Fruit fly (Drosophila melanogaster) whole organism, embryonic: ENCODE data around the gene dock.

Experiments used
- Atf3 ChIP-seq: fragments of 200-800 bp; sonication (Bioruptor generic); optimal IDR thresholded peaks from 3 replicates; lab custom pipeline; 2016; ENCODE audit warnings: missing biosample characterization, missing genetic modification characterization
- CG10147 ChIP-seq: fragments of 200-800 bp; sonication (Bioruptor generic); optimal IDR thresholded peaks from 2 replicates; lab custom pipeline; 2019; ENCODE audit warnings: missing biosample characterization, mild to moderate bottlenecking, missing genetic modification characterization, moderate library complexity
- CG10321 ChIP-seq: fragments of 200-800 bp; sonication (Bioruptor generic); IDR thresholded peaks from 2 replicates; pipeline ENCODE4 v1.3.6; 2022; ENCODE audit warnings: missing biosample characterization, missing genetic modification characterization
- CG12104 ChIP-seq: fragments of 200-800 bp; sonication (Bioruptor generic); optimal IDR thresholded peaks from 3 replicates; lab custom pipeline; 2016; ENCODE audit warnings: missing biosample characterization, missing genetic modification characterization
- CG13624 ChIP-seq: fragments of 200-800 bp; sonication (Bioruptor generic); optimal IDR thresholded peaks from 2 replicates; lab custom pipeline; 2016; ENCODE audit warnings: missing biosample characterization, missing genetic modification characterization
- CG13775 ChIP-seq: fragments of 200-800 bp; sonication (Bioruptor generic); optimal IDR thresholded peaks from 3 replicates; lab custom pipeline; 2017; ENCODE audit warnings: missing biosample characterization, mild to moderate bottlenecking, missing genetic modification characterization
- CG15011 ChIP-seq: fragments of 200-800 bp; sonication (Bioruptor generic); optimal IDR thresholded peaks from 3 replicates; lab custom pipeline; 2018; ENCODE audit warnings: missing biosample characterization, mild to moderate bottlenecking, missing genetic modification characterization
- CG15073 ChIP-seq: fragments of 200-800 bp; sonication (Bioruptor generic); optimal IDR thresholded peaks from 2 replicates; lab custom pipeline; 2016; ENCODE audit warnings: missing biosample characterization, missing genetic modification characterization
- CG15269 ChIP-seq: fragments of 200-800 bp; sonication (Bioruptor generic); optimal IDR thresholded peaks from 2 replicates; lab custom pipeline; 2018; ENCODE audit warnings: missing biosample characterization, mild to moderate bottlenecking, missing genetic modification characterization, moderate library complexity
- CG16779 ChIP-seq: fragments of 200-800 bp; sonication (Bioruptor generic); IDR thresholded peaks from 2 replicates; pipeline ENCODE4 v1.3.6; 2022; ENCODE audit warnings: missing biosample characterization, missing genetic modification characterization
- CG17385 ChIP-seq: fragments of 200-800 bp; sonication (Bioruptor generic); optimal IDR thresholded peaks from 3 replicates; lab custom pipeline; 2018; ENCODE audit warnings: missing biosample characterization, mild to moderate bottlenecking, missing genetic modification characterization
- CG1832 ChIP-seq: fragments of 200-800 bp; sonication (Bioruptor generic); optimal IDR thresholded peaks from 2 replicates; lab custom pipeline; 2017; ENCODE audit warnings: missing biosample characterization, mild to moderate bottlenecking, missing genetic modification characterization, inconsistent platforms
- CG31388 ChIP-seq: fragments of 200-800 bp; sonication (Bioruptor generic); optimal IDR thresholded peaks from 2 replicates; lab custom pipeline; 2016; ENCODE audit warnings: missing biosample characterization, missing genetic modification characterization
- CG4360 ChIP-seq: fragments of 200-800 bp; sonication (Bioruptor generic); IDR thresholded peaks from 2 replicates; pipeline ENCODE4 v1.3.6; 2022; ENCODE audit warnings: missing biosample characterization, missing genetic modification characterization
- CG43689 ChIP-seq: fragments of 200-800 bp; sonication (Bioruptor generic); IDR thresholded peaks from 2 replicates; pipeline ENCODE4 v1.3.6; 2022; ENCODE audit warnings: missing biosample characterization, missing genetic modification characterization
- CG4820 ChIP-seq: fragments of 200-800 bp; sonication (Bioruptor generic); optimal IDR thresholded peaks from 3 replicates; lab custom pipeline; 2016; ENCODE audit warnings: missing biosample characterization, missing genetic modification characterization
- CG8281 ChIP-seq: fragments of 200-800 bp; sonication (Bioruptor generic); optimal IDR thresholded peaks from 2 replicates; lab custom pipeline; 2018; ENCODE audit warnings: missing biosample characterization, mild to moderate bottlenecking, missing genetic modification characterization, moderate library complexity
- CTCF ChIP-seq: fragments of 200-800 bp; sonication (Bioruptor generic); optimal IDR thresholded peaks from 2 replicates; lab custom pipeline; 2017; ENCODE audit warnings: missing biosample characterization, mild to moderate bottlenecking, missing genetic modification characterization, moderate library complexity
- Dp ChIP-seq: fragments of 200-800 bp; sonication (Bioruptor generic); optimal IDR thresholded peaks from 2 replicates; lab custom pipeline; 2018; ENCODE audit warnings: missing biosample characterization, mild to moderate bottlenecking, missing genetic modification characterization, moderate library complexity
- Drgx ChIP-seq: fragments of 200-800 bp; sonication (Bioruptor generic); IDR thresholded peaks from 2 replicates; pipeline ENCODE4 v1.3.6; 2022; ENCODE audit warnings: missing biosample characterization, missing genetic modification characterization
- Fer3 ChIP-seq: fragments of 200-800 bp; sonication (Bioruptor generic); optimal IDR thresholded peaks from 2 replicates; lab custom pipeline; 2018; ENCODE audit warnings: missing biosample characterization, mild to moderate bottlenecking, missing genetic modification characterization, moderate library complexity
- Hmr ChIP-seq: fragments of 200-800 bp; sonication (Bioruptor generic); optimal IDR thresholded peaks from 3 replicates; lab custom pipeline; 2017; ENCODE audit warnings: mild to moderate bottlenecking, missing biosample characterization, missing genetic modification reagents, missing genetic modification characterization
- Hr78 ChIP-seq, 2 experiments: fragments of 200-800 bp in 1 of 2; fragments of >200 bp in 1 of 2; sonication (Bioruptor generic) in 1 of 2; optimal IDR thresholded peaks; 2 replicates each; lab custom pipeline; 2017 to 2019; ENCODE audit warnings: missing biosample characterization in 2 of 2, missing genetic modification characterization in 2 of 2, mild to moderate bottlenecking in 1 of 2, moderate library complexity in 1 of 2
- Jarid2 ChIP-seq: fragments of 200-800 bp; sonication (Bioruptor generic); optimal IDR thresholded peaks from 3 replicates; lab custom pipeline; 2017; ENCODE audit warnings: mild to moderate bottlenecking, missing biosample characterization, missing genetic modification reagents, missing genetic modification characterization
- Lpt ChIP-seq: fragments of >200 bp; optimal IDR thresholded peaks from 2 replicates; lab custom pipeline; 2018; ENCODE audit warnings: missing biosample characterization, missing genetic modification characterization
- Mrtf ChIP-seq: fragments of 200-800 bp; sonication (Bioruptor generic); IDR thresholded peaks from 3 replicates; pipeline ENCODE4 v1.3.6; 2022; ENCODE audit warnings: missing biosample characterization, missing genetic modification characterization
- NC2α ChIP-seq: fragments of 200-800 bp; sonication (Bioruptor generic); optimal IDR thresholded peaks from 2 replicates; lab custom pipeline; 2016; ENCODE audit warnings: missing biosample characterization, missing genetic modification characterization
- Nf-YA ChIP-seq: fragments of 200-800 bp; sonication (Bioruptor generic); IDR thresholded peaks from 2 replicates; pipeline ENCODE4 v1.3.6; 2022; ENCODE audit warnings: missing biosample characterization, missing genetic modification characterization
- NfI ChIP-seq: fragments of 200-800 bp; sonication (Bioruptor generic); optimal IDR thresholded peaks from 3 replicates; lab custom pipeline; 2018; ENCODE audit warnings: missing biosample characterization, mild to moderate bottlenecking, missing genetic modification characterization, moderate library complexity
- Poxn ChIP-seq: fragments of 200-800 bp; sonication (Bioruptor generic); IDR thresholded peaks from 2 replicates; pipeline ENCODE4 v1.3.6; 2022; ENCODE audit warnings: missing biosample characterization, missing genetic modification characterization
- Stat92E ChIP-seq, 3 experiments: fragments of >200 bp in 2 of 3; fragments of 200-800 bp in 1 of 3; sonication (Bioruptor generic) in 1 of 3; optimal IDR thresholded peaks; 2 replicates each; lab custom pipeline; 2017 to 2019; ENCODE audit warnings: missing biosample characterization in 3 of 3, missing genetic modification characterization in 3 of 3, mild to moderate bottlenecking in 1 of 3, moderate library complexity in 1 of 3
- Usf ChIP-seq: fragments of 200-800 bp; sonication (Bioruptor generic); optimal IDR thresholded peaks from 2 replicates; lab custom pipeline; 2017; ENCODE audit warnings: missing genotype, missing biosample characterization, missing genetic modification characterization
- abd-A ChIP-seq: fragments of 200-800 bp; sonication (Bioruptor generic); optimal IDR thresholded peaks from 3 replicates; lab custom pipeline; 2019; ENCODE audit warnings: missing biosample characterization, mild to moderate bottlenecking, missing genetic modification characterization, moderate library complexity
- chn ChIP-seq: fragments of 200-800 bp; sonication (Bioruptor generic); optimal IDR thresholded peaks from 2 replicates; lab custom pipeline; 2016; ENCODE audit warnings: missing biosample characterization, missing genetic modification characterization
- corto ChIP-seq: fragments of 200-800 bp; sonication (Bioruptor generic); optimal IDR thresholded peaks from 2 replicates; lab custom pipeline; 2016; ENCODE audit warnings: missing biosample characterization, mild to moderate bottlenecking, missing genetic modification characterization, moderate library complexity
- crc ChIP-seq: fragments of 200-800 bp; sonication (Bioruptor generic); optimal IDR thresholded peaks from 2 replicates; lab custom pipeline; 2016; ENCODE audit warnings: missing biosample characterization, missing genetic modification characterization
- emc ChIP-seq: fragments of 200-800 bp; sonication (Bioruptor generic); optimal IDR thresholded peaks from 2 replicates; lab custom pipeline; 2016; ENCODE audit warnings: missing biosample characterization, missing genetic modification characterization
- h ChIP-seq: fragments of >200 bp; optimal IDR thresholded peaks from 2 replicates; lab custom pipeline; 2017
- ham ChIP-seq: fragments of 200-800 bp; sonication (Bioruptor generic); IDR thresholded peaks from 2 replicates; pipeline ENCODE4 v1.3.6; 2022; ENCODE audit warnings: missing biosample characterization, missing genetic modification characterization
- hkb ChIP-seq, 2 experiments: fragments of 200-800 bp in 1 of 2; fragments of >200 bp in 1 of 2; sonication (Bioruptor generic) in 1 of 2; IDR thresholded peaks in 1 of 2; optimal IDR thresholded peaks in 1 of 2; 2 replicates each; pipeline versions ENCODE4 v1.3.6 to Lab custom; 2017 to 2022; ENCODE audit warnings: missing biosample characterization in 1 of 2, missing genetic modification characterization in 1 of 2
- pan ChIP-seq, 4 experiments: fragments of >200 bp in 3 of 4; fragments of 200-800 bp in 1 of 4; sonication (Bioruptor generic) in 1 of 4; optimal IDR thresholded peaks in 3 of 4; IDR thresholded peaks in 1 of 4; 2 replicates each; pipeline versions ENCODE4 v1.3.6 to Lab custom; 2017 to 2022; ENCODE audit warnings: missing biosample characterization in 2 of 4, missing genetic modification characterization in 2 of 4, mixed read lengths in 1 of 4
- pros ChIP-seq: fragments of 200-800 bp; sonication (Bioruptor generic); optimal IDR thresholded peaks from 3 replicates; lab custom pipeline; 2019; ENCODE audit warnings: missing biosample characterization, mild to moderate bottlenecking, missing genetic modification characterization, moderate library complexity
- sim ChIP-seq: fragments of 200-800 bp; sonication (Bioruptor generic); IDR thresholded peaks from 2 replicates; pipeline ENCODE4 v1.3.6; 2022; ENCODE audit warnings: missing biosample characterization, missing genetic modification characterization
- sima ChIP-seq: fragments of 200-800 bp; sonication (Bioruptor generic); optimal IDR thresholded peaks from 2 replicates; lab custom pipeline; 2016; ENCODE audit warnings: missing biosample characterization, missing genetic modification characterization
- sqz ChIP-seq: fragments of 200-800 bp; sonication (Bioruptor generic); optimal IDR thresholded peaks from 3 replicates; lab custom pipeline; 2018; ENCODE audit warnings: missing biosample characterization, mild to moderate bottlenecking, missing genetic modification characterization
- stc ChIP-seq: fragments of 200-800 bp; sonication (Bioruptor generic); IDR thresholded peaks from 2 replicates; pipeline ENCODE4 v1.3.6; 2022; ENCODE audit warnings: missing biosample characterization, missing genetic modification characterization
- tx ChIP-seq: fragments of 200-800 bp; sonication (Bioruptor generic); optimal IDR thresholded peaks from 2 replicates; lab custom pipeline; 2016; ENCODE audit warnings: missing biosample characterization, missing genetic modification characterization
- wor ChIP-seq: fragments of 200-800 bp; sonication (Bioruptor generic); IDR thresholded peaks from 2 replicates; pipeline ENCODE4 v1.3.6; 2022; ENCODE audit warnings: missing biosample characterization, missing genetic modification characterization
- zfh1 ChIP-seq: fragments of 200-800 bp; sonication (Bioruptor generic); IDR thresholded peaks from 3 replicates; pipeline ENCODE4 v1.3.6; 2022; ENCODE audit warnings: missing biosample characterization, missing genetic modification characterization

Gene dock

DNA sequence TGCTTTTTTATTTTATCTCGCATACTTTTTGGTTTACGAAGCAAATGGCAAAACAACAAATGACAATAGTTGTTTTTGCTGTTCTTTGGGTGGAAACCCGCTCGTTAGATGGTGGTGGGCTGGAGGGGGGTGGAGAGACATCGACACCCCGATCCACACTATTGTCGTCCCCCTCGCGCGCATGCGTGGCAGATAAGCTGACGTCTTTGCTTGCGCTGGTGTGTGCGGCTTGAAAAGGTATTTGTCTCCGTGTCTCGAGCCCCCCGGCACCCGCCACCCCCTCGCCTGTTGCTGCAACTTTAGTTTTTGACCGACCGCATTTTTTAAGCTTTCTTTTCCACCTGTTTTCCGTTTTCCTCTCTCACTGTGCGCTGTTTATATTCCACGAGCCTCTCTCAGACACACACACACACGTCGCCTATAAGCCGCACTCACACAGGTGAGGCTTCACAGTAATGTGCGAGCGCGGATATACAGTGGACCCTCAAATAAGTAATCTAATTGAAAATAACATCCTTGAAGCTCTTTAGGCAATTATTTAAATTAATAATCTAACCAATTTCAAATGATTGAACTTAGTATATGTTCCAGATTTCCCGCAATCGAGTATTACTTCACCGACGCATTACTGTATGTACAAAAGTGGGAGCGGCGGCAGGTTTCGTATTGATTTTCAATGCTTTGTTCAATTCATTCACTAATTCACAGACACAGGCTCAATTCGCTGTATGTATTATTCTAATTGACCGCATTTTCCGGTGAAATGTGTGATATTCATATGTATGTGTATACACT lies 41.4 kb downstream of the dock start (continued):
- peak; percentile 96 for TF ChIP-seq CG15269 (tag; lab: Kevin White, UChicago)
- TF ChIP-seq Lpt (GFP tag; lab: Kevin White, UChicago), result no peak
- peak; percentile 75 for TF ChIP-seq emc
- TF ChIP-seq CG43689, result peak; percentile 88
- TF ChIP-seq sima, result peak; percentile 75
- peak; percentile 85 for TF ChIP-seq CG17385 (GFP tag; lab: Kevin White, UChicago)
- TF ChIP-seq CG12104 (GFP tag; lab: Kevin White, UChicago), result peak; percentile 87
- peak in 1 of 2 experiments; percentile 59 for TF ChIP-seq Hr78 (GFP tag; optimal IDR thresholded peaks at IDR 0.05; lab: Kevin White, UChicago)
- peak; percentile 97 for TF ChIP-seq Drgx
- peak; percentile 59 for TF ChIP-seq CG15073
- peak; percentile 87 for TF ChIP-seq CG16779 (GFP tag; lab: Robert Waterston, UW)
- peak; percentile 94 for TF ChIP-seq NfI (GFP tag; lab: Kevin White, UChicago)
- TF ChIP-seq pan (optimal IDR thresholded peaks at IDR 0.05; lab: Kevin White, UChicago), result no peak
- TF ChIP-seq pan (GFP tag; optimal IDR thresholded peaks at IDR 0.05 in 1 of 2, IDR thresholded peaks at IDR 0.05 in 1 of 2), result peak in 1 of 2 experiments; percentile 97
- TF ChIP-seq Fer3 (tag; lab: Kevin White, UChicago), result peak; percentile 95
- peak; percentile 76 for TF ChIP-seq NC2α (GFP tag; lab: Kevin White, UChicago)
- peak; percentile 29 for TF ChIP-seq CTCF (GFP tag; lab: Kevin White, UChicago)
- peak; percentile 93 for TF ChIP-seq CG13624 (GFP tag; lab: Kevin White, UChicago)
- TF ChIP-seq Hmr (GFP tag; lab: Kevin White, UChicago), result peak; percentile 92
- TF ChIP-seq CG31388 (GFP tag; lab: Kevin White, UChicago), result peak; percentile 75
- TF ChIP-seq zfh1, result peak; percentile 96
- peak; percentile 80 for TF ChIP-seq pros (GFP tag; lab: Kevin White, UChicago)
- TF ChIP-seq Jarid2, result peak; percentile 34
- TF ChIP-seq Atf3 (GFP tag; lab: Kevin White, UChicago), result peak; percentile 72
- peak; percentile 85 for TF ChIP-seq chn
- peak; percentile 81 for TF ChIP-seq CG15011
- peak; percentile 80 for TF ChIP-seq sqz (GFP tag; lab: Kevin White, UChicago)
- TF ChIP-seq CG1832, result peak; percentile 81
- peak; percentile 76; the same call in 1 of the 2 replicates for TF ChIP-seq ham (GFP tag; lab: Robert Waterston, UW)
- TF ChIP-seq corto (GFP tag; lab: Kevin White, UChicago), result peak; percentile 89
- TF ChIP-seq sim (GFP tag; lab: Robert Waterston, UW), result peak; percentile 72; the same call in 1 of the 2 replicates
- TF ChIP-seq h, result no peak
- TF ChIP-seq Mrtf, result peak; percentile 95
- peak; percentile 89 for TF ChIP-seq CG4820 (GFP tag; lab: Kevin White, UChicago)
- TF ChIP-seq CG10321, result peak; percentile 95
- TF ChIP-seq tx (GFP tag; lab: Kevin White, UChicago), result peak; percentile 79
- peak; percentile 90 for TF ChIP-seq CG10147 (GFP tag; lab: Kevin White, UChicago)
- peak; percentile 84 for TF ChIP-seq wor (GFP tag; lab: Robert Waterston, UW)
- no peak for TF ChIP-seq hkb (optimal IDR thresholded peaks at IDR 0.05; lab: Kevin White, UChicago)
- peak; percentile 96 for TF ChIP-seq hkb (GFP tag; IDR thresholded peaks at IDR 0.05; lab: Robert Waterston, UW)
- peak in 1 of 3 experiments; percentile 66 for TF ChIP-seq Stat92E (GFP tag; optimal IDR thresholded peaks at IDR 0.05; lab: Kevin White, UChicago)
- peak; percentile 92 for TF ChIP-seq stc (GFP tag; lab: Robert Waterston, UW)
- TF ChIP-seq crc (GFP tag; lab: Kevin White, UChicago), result peak; percentile 74
- peak; percentile 79 for TF ChIP-seq Usf (GFP tag; lab: Kevin White, UChicago)
- TF ChIP-seq abd-A (tag; lab: Kevin White, UChicago), result peak; percentile 57
- peak; percentile 64 for TF ChIP-seq CG4360
- TF ChIP-seq Dp, result no peak
- peak; percentile 80 for TF ChIP-seq Poxn (GFP tag; lab: Robert Waterston, UW)
- peak; percentile 88 for TF ChIP-seq Nf-YA (GFP tag; lab: Robert Waterston, UW)
- peak; percentile 86 for TF ChIP-seq CG8281 (tag; lab: Kevin White, UChicago)
- peak; percentile 87 for TF ChIP-seq CG13775 (GFP tag; lab: Kevin White, UChicago)
